Worm (Caenorhabditis elegans): ENCODE data around the gene pssy-2.

ce11 chrIII:13426036-13426435 lies 45.6 kb upstream of the pssy-2 start, which contains the start of gene cope-1:
- no peak for TF ChIP-seq F13H6.1 (tag; optimal IDR thresholded peaks at IDR 0.05)
- TF ChIP-seq C38D4.7 (GFP tag; optimal IDR thresholded peaks at IDR 0.05), result no peak
- no peak for TF ChIP-seq elt-2 (tag; optimal IDR thresholded peaks at IDR 0.05)
- no peak for TF ChIP-seq che-1 (tag; optimal IDR thresholded peaks at IDR 0.05)
- TF ChIP-seq unc-42 (tag; optimal IDR thresholded peaks at IDR 0.05), result no peak
- TF ChIP-seq ceh-2 (tag; optimal IDR thresholded peaks at IDR 0.05), result no peak
- TF ChIP-seq nhr-11 (tag; optimal IDR thresholded peaks at IDR 0.05), result no peak
- TF ChIP-seq ama-1 (optimal IDR thresholded peaks at IDR 0.05), result no peak
- TF ChIP-seq ceh-9 (tag; optimal IDR thresholded peaks at IDR 0.05), result no peak
- TF ChIP-seq syd-9 (tag; optimal IDR thresholded peaks at IDR 0.05), result no peak
- TF ChIP-seq rnt-1 (tag; optimal IDR thresholded peaks at IDR 0.05), result no peak
- no peak for TF ChIP-seq fkh-10 (GFP tag; optimal IDR thresholded peaks at IDR 0.05)
